Worm (Caenorhabditis elegans) whole organism, L4 larva: ENCODE data around the gene R08E5.1.

Source experiments
- ceh-20 ChIP-seq: fragments of 200-800 bp; sonication (Bioruptor generic); IDR thresholded peaks from 2 replicates; pipeline ENCODE4 v1.3.6; 2022; ENCODE audit warnings: missing genetic modification reagents, missing genetic modification characterization, missing compliant biosample characterization
- ceh-32 ChIP-seq: sonication (generic microtip); optimal IDR thresholded peaks from 2 replicates; lab custom pipeline; 2016; ENCODE audit warnings: mild to moderate bottlenecking, missing genetic modification characterization, missing compliant biosample characterization; ENCODE audit not compliant: poor library complexity
- daf-16 ChIP-seq, 3 experiments: sonication (generic microtip); optimal IDR thresholded peaks; 2 replicates each; lab custom pipeline; 2016 to 2017; ENCODE audit warnings: missing genetic modification characterization in 3 of 3, missing genetic modification reagents in 3 of 3, mild to moderate bottlenecking in 2 of 3, missing compliant biosample characterization in 2 of 3, missing biosample characterization in 1 of 3, moderate library complexity in 1 of 3
- dpl-1 ChIP-seq: fragments of 150-350 bp; optimal IDR thresholded peaks from 2 replicates; lab custom pipeline; 2014; ENCODE audit warnings: missing biosample characterization, missing genetic modification reagents, missing genetic modification characterization
- fos-1 ChIP-seq: fragments of 150-350 bp; optimal IDR thresholded peaks from 2 replicates; lab custom pipeline; 2014; ENCODE audit warnings: missing biosample characterization, missing genetic modification characterization
- hif-1 ChIP-seq, 2 experiments: sonication (generic microtip); optimal IDR thresholded peaks; 2 replicates each; lab custom pipeline; 2016 to 2017; ENCODE audit warnings: missing compliant biosample characterization in 2 of 2, missing genetic modification characterization in 2 of 2, missing genetic modification reagents in 2 of 2, missing genotype in 2 of 2, mild to moderate bottlenecking in 1 of 2
- nhr-11 ChIP-seq: fragments of 150-350 bp; optimal IDR thresholded peaks from 2 replicates; lab custom pipeline; 2014; ENCODE audit warnings: missing biosample characterization, missing genetic modification characterization
- nhr-28 ChIP-seq: fragments of 150-350 bp; optimal IDR thresholded peaks from 2 replicates; lab custom pipeline; 2014; ENCODE audit warnings: missing biosample characterization, missing genetic modification characterization
- nhr-6 ChIP-seq: fragments of 150-350 bp; optimal IDR thresholded peaks from 2 replicates; lab custom pipeline; 2014; ENCODE audit warnings: missing biosample characterization, missing genetic modification characterization
- snpc-4 ChIP-seq: fragments of 150-350 bp; optimal IDR thresholded peaks from 2 replicates; lab custom pipeline; 2014; ENCODE audit warnings: missing biosample characterization, missing genetic modification characterization

- TF ChIP-seq nhr-28 (tag; lab: Kevin White, UChicago) (peak; percentile 20), ceh-32 (no peak), hif-1 (tag; optimal IDR thresholded peaks at IDR 0.05; lab: Kevin White, UChicago) (no peak), nhr-6 (tag; lab: Kevin White, UChicago) (no peak), nhr-11 (no peak), snpc-4 (tag; lab: Kevin White, UChicago) (no peak), ceh-20 (GFP tag; lab: Robert Waterston, UW) (no peak), dpl-1 (GFP tag; lab: Kevin White, UChicago) (peak; percentile 63), daf-16 (GFP tag; optimal IDR thresholded peaks at IDR 0.05; lab: Kevin White, UChicago) (no peak), daf-16 (tag; optimal IDR thresholded peaks at IDR 0.05; lab: Kevin White, UChicago) (peak; percentile 24), fos-1 (tag; lab: Kevin White, UChicago) (no peak)
These were observed 14.4 kb downstream of the R08E5.1 start, which contains the start of gene gid-7 for ce11 chrV:3756887-3757286.
